Fruit fly (Drosophila melanogaster): ENCODE data around the gene CG4213.

The CG4213 gene

dm6 chr2L:429680-430484 lies 27.9 kb upstream of the CG4213 start:
- TF ChIP-seq Hr96 (GFP tag; optimal IDR thresholded peaks at IDR 0.05) (no peak), toe (GFP tag; optimal IDR thresholded peaks at IDR 0.05) (no peak), kay (GFP tag; ENCODE audit: borderline replicate concordance) (peak; percentile 36), CG7045 (GFP tag; optimal IDR thresholded peaks at IDR 0.05) (no peak), cic (GFP tag; optimal IDR thresholded peaks at IDR 0.05) (no peak)

dm6 chr2L:428380-428989 lies 26.5 kb upstream of the CG4213 start:
- TF ChIP-seq ovo (GFP tag; optimal IDR thresholded peaks at IDR 0.05), result no peak
- no peak for TF ChIP-seq Clk (GFP tag; optimal IDR thresholded peaks at IDR 0.05)
- no peak for TF ChIP-seq CG7101 (tag; optimal IDR thresholded peaks at IDR 0.05)
- no peak for TF ChIP-seq Crg-1 (GFP tag; optimal IDR thresholded peaks at IDR 0.05)
- no peak for TF ChIP-seq CG1620 (GFP tag; optimal IDR thresholded peaks at IDR 0.05)
- no peak for TF ChIP-seq tj (GFP tag; optimal IDR thresholded peaks at IDR 0.05)
- no peak for TF ChIP-seq pad (GFP tag; optimal IDR thresholded peaks at IDR 0.05)
- TF ChIP-seq CG33017 (tag; optimal IDR thresholded peaks at IDR 0.05), result no peak
- no peak for TF ChIP-seq Hr96 (GFP tag; optimal IDR thresholded peaks at IDR 0.05)
- TF ChIP-seq CG12768 (GFP tag; optimal IDR thresholded peaks at IDR 0.05), result no peak
- TF ChIP-seq CG14711 (tag; optimal IDR thresholded peaks at IDR 0.05), result no peak
- TF ChIP-seq cnc (optimal IDR thresholded peaks at IDR 0.05), result no peak
- TF ChIP-seq kay (GFP tag; ENCODE audit: borderline replicate concordance), result no peak
- no peak for TF ChIP-seq Mnt (GFP tag; optimal IDR thresholded peaks at IDR 0.05)
- TF ChIP-seq bab1 (GFP tag; optimal IDR thresholded peaks at IDR 0.05), result no peak
- TF ChIP-seq toe (GFP tag; optimal IDR thresholded peaks at IDR 0.05), result no peak
- no peak for TF ChIP-seq CG7045 (GFP tag; optimal IDR thresholded peaks at IDR 0.05)
- no peak for TF ChIP-seq CG5204 (GFP tag; optimal IDR thresholded peaks at IDR 0.05)
- no peak for TF ChIP-seq CG11617 (GFP tag; optimal IDR thresholded peaks at IDR 0.05)

- TF ChIP-seq pad (GFP tag; optimal IDR thresholded peaks at IDR 0.05), result no peak
- TF ChIP-seq tj (GFP tag; optimal IDR thresholded peaks at IDR 0.05), result no peak
- TF ChIP-seq CG11617 (GFP tag; optimal IDR thresholded peaks at IDR 0.05), result no peak
- no peak for TF ChIP-seq CG12768 (GFP tag; optimal IDR thresholded peaks at IDR 0.05)
- TF ChIP-seq CG5204 (GFP tag; optimal IDR thresholded peaks at IDR 0.05), result no peak
- no peak for TF ChIP-seq CG33017 (tag; optimal IDR thresholded peaks at IDR 0.05)
- no peak for TF ChIP-seq CG7045 (GFP tag; optimal IDR thresholded peaks at IDR 0.05)
- TF ChIP-seq ovo (GFP tag; optimal IDR thresholded peaks at IDR 0.05), result no peak
- TF ChIP-seq Mnt (GFP tag; optimal IDR thresholded peaks at IDR 0.05), result no peak
- TF ChIP-seq cnc (optimal IDR thresholded peaks at IDR 0.05), result no peak
- TF ChIP-seq CG7101 (tag; optimal IDR thresholded peaks at IDR 0.05), result no peak
- TF ChIP-seq cic (GFP tag; optimal IDR thresholded peaks at IDR 0.05), result no peak
- TF ChIP-seq toe (GFP tag; optimal IDR thresholded peaks at IDR 0.05), result no peak
- TF ChIP-seq Clk (GFP tag; optimal IDR thresholded peaks at IDR 0.05), result no peak
Measured at dm6 chr2L:427338-428234, 25.6 kb upstream of the CG4213 start.

- no peak for TF ChIP-seq Clk (GFP tag; optimal IDR thresholded peaks at IDR 0.05)
- peak; percentile 6 for TF ChIP-seq kay (GFP tag; ENCODE audit: borderline replicate concordance)
Measured at dm6 chr2L:426449-426848, 24.5 kb upstream of the CG4213 start.

dm6 chr2L:425491-425890 lies 23.5 kb upstream of the CG4213 start:
- no peak for TF ChIP-seq bab1 (GFP tag; optimal IDR thresholded peaks at IDR 0.05)
- TF ChIP-seq CG7101 (tag; optimal IDR thresholded peaks at IDR 0.05), result no peak
- TF ChIP-seq tj (GFP tag; optimal IDR thresholded peaks at IDR 0.05), result no peak
- no peak for TF ChIP-seq CG14711 (tag; optimal IDR thresholded peaks at IDR 0.05)
- TF ChIP-seq cnc (optimal IDR thresholded peaks at IDR 0.05), result no peak
- no peak for TF ChIP-seq CG1620 (GFP tag; optimal IDR thresholded peaks at IDR 0.05)
- TF ChIP-seq Crg-1 (GFP tag; optimal IDR thresholded peaks at IDR 0.05), result no peak
- no peak for TF ChIP-seq CG33017 (tag; optimal IDR thresholded peaks at IDR 0.05)
- no peak for TF ChIP-seq kay (GFP tag; ENCODE audit: borderline replicate concordance)

- no peak for TF ChIP-seq Crg-1 (GFP tag; optimal IDR thresholded peaks at IDR 0.05)
- TF ChIP-seq CG11617 (GFP tag; optimal IDR thresholded peaks at IDR 0.05), result no peak
- TF ChIP-seq cnc (optimal IDR thresholded peaks at IDR 0.05), result no peak
- TF ChIP-seq CG14711 (tag; optimal IDR thresholded peaks at IDR 0.05), result no peak
- TF ChIP-seq CG12768 (GFP tag; optimal IDR thresholded peaks at IDR 0.05), result no peak
- no peak for TF ChIP-seq Mnt (GFP tag; optimal IDR thresholded peaks at IDR 0.05)
- no peak for TF ChIP-seq pad (GFP tag; optimal IDR thresholded peaks at IDR 0.05)
- TF ChIP-seq Hr96 (GFP tag; optimal IDR thresholded peaks at IDR 0.05), result no peak
- no peak for TF ChIP-seq toe (GFP tag; optimal IDR thresholded peaks at IDR 0.05)
- TF ChIP-seq ovo (GFP tag; optimal IDR thresholded peaks at IDR 0.05), result no peak
- no peak for TF ChIP-seq cic (GFP tag; optimal IDR thresholded peaks at IDR 0.05)
- TF ChIP-seq CG7045 (GFP tag; optimal IDR thresholded peaks at IDR 0.05), result no peak
- no peak for TF ChIP-seq kay (GFP tag; ENCODE audit: borderline replicate concordance)
Measured at dm6 chr2L:423160-423559, 21.2 kb upstream of the CG4213 start.
